Worm (Caenorhabditis elegans) whole organism, young adult: Measurements from ENCODE around the gene C03C10.2.

Experiments used
- B0035.1 ChIP-seq: sonication (generic microtip); optimal IDR thresholded peaks from 2 replicates; lab custom pipeline; 2016; ENCODE audit warnings: missing genetic modification characterization, mild to moderate bottlenecking, missing compliant biosample characterization, missing genotype, missing genetic modification reagents
- D2030.7 ChIP-seq: fragments of 200-800 bp; sonication (Bioruptor generic); IDR thresholded peaks from 2 replicates; pipeline ENCODE4 v1.3.6; 2022; ENCODE audit warnings: missing genetic modification reagents, missing genetic modification characterization, missing compliant biosample characterization
- F39B2.1 ChIP-seq: fragments of 200-800 bp; sonication (Bioruptor generic); IDR thresholded peaks from 2 replicates; pipeline ENCODE4 v1.3.6; 2022; ENCODE audit warnings: missing genetic modification reagents, missing genetic modification characterization, missing compliant biosample characterization
- F49E8.2 ChIP-seq: sonication (generic microtip); optimal IDR thresholded peaks from 3 replicates; lab custom pipeline; 2017; ENCODE audit warnings: missing genetic modification characterization, mild to moderate bottlenecking, missing compliant biosample characterization, antibody characterized with exemption, moderate library complexity; ENCODE audit not compliant: insufficient read depth
- T07F8.4 ChIP-seq: sonication (generic microtip); optimal IDR thresholded peaks from 2 replicates; lab custom pipeline; 2016; ENCODE audit warnings: mild to moderate bottlenecking, missing genetic modification characterization, moderate library complexity, missing compliant biosample characterization
- T26A5.8 ChIP-seq: sonication (generic microtip); optimal IDR thresholded peaks from 2 replicates; lab custom pipeline; 2016; ENCODE audit warnings: missing genetic modification characterization, missing compliant biosample characterization
- Y53F4B.3 ChIP-seq: fragments of 200-800 bp; sonication (Bioruptor generic); IDR thresholded peaks from 2 replicates; pipeline ENCODE4 v1.3.6; 2022; ENCODE audit warnings: missing genetic modification reagents, missing genetic modification characterization, missing compliant biosample characterization
- Y53G8AR.9 ChIP-seq: fragments of 200-800 bp; sonication (Bioruptor generic); conservative IDR thresholded peaks from 2 replicates; pipeline ENCODE4 v1.3.6; 2022; ENCODE audit warnings: missing genetic modification reagents, missing genetic modification characterization, missing compliant biosample characterization
- Y79H2A.3 ChIP-seq: fragments of 200-800 bp; sonication (Bioruptor generic); conservative IDR thresholded peaks from 2 replicates; pipeline ENCODE4 v1.3.6; 2022; ENCODE audit warnings: missing genetic modification reagents, missing genetic modification characterization, missing compliant biosample characterization
- akir-1 ChIP-seq: fragments of 200-800 bp; sonication (Bioruptor generic); optimal IDR thresholded peaks from 2 replicates; lab custom pipeline; 2018; ENCODE audit warnings: mild to moderate bottlenecking, missing genetic modification characterization, moderate library complexity, missing compliant biosample characterization
- attf-3 ChIP-seq: fragments of 200-800 bp; sonication (Bioruptor generic); conservative IDR thresholded peaks from 2 replicates; pipeline ENCODE4 v1.3.6; 2022; ENCODE audit warnings: missing genetic modification reagents, missing genetic modification characterization, missing compliant biosample characterization
- cebp-1 ChIP-seq, 2 experiments: fragments of 200-800 bp in 1 of 2; sonication (Bioruptor generic) in 1 of 2; sonication (generic microtip) in 1 of 2; IDR thresholded peaks in 1 of 2; optimal IDR thresholded peaks in 1 of 2; 2 replicates each; pipeline versions ENCODE4 v1.3.6 to Lab custom; 2017 to 2022; ENCODE audit warnings: missing compliant biosample characterization in 2 of 2, missing genetic modification characterization in 2 of 2, mild to moderate bottlenecking in 1 of 2, missing genetic modification reagents in 1 of 2, moderate library complexity in 1 of 2
- ceh-79 ChIP-seq: sonication (generic microtip); optimal IDR thresholded peaks from 2 replicates; lab custom pipeline; 2017; ENCODE audit warnings: mild to moderate bottlenecking, missing genetic modification characterization, missing compliant biosample characterization
- dpl-1 ChIP-seq: fragments of 150-350 bp; optimal IDR thresholded peaks from 2 replicates; lab custom pipeline; 2014; ENCODE audit warnings: missing biosample characterization, missing genetic modification reagents, missing genetic modification characterization
- ekl-4 ChIP-seq: fragments of 200-800 bp; sonication (Bioruptor generic); IDR thresholded peaks from 2 replicates; pipeline ENCODE4 v1.3.6; 2022; ENCODE audit warnings: missing genetic modification reagents, missing genetic modification characterization, missing compliant biosample characterization
- fkh-3 ChIP-seq: sonication (generic microtip); optimal IDR thresholded peaks from 2 replicates; lab custom pipeline; 2016; ENCODE audit warnings: mild to moderate bottlenecking, missing genetic modification characterization, missing compliant biosample characterization
- hmg-1.2 ChIP-seq: fragments of 200-800 bp; sonication (Bioruptor generic); IDR thresholded peaks from 2 replicates; pipeline ENCODE4 v1.3.6; 2022; ENCODE audit warnings: missing genetic modification reagents, missing genetic modification characterization, missing compliant biosample characterization
- hrde-1 ChIP-seq: sonication (generic microtip); optimal IDR thresholded peaks from 2 replicates; lab custom pipeline; 2016; ENCODE audit warnings: missing genetic modification characterization, mild to moderate bottlenecking, missing compliant biosample characterization, moderate library complexity, missing genotype, missing genetic modification reagents, borderline replicate concordance
- lag-1 ChIP-seq: fragments of 200-800 bp; sonication (Bioruptor generic); IDR thresholded peaks from 2 replicates; pipeline ENCODE4 v1.3.6; 2022; ENCODE audit warnings: missing genetic modification reagents, missing genetic modification characterization, missing compliant biosample characterization
- lin-54 ChIP-seq: fragments of 200-800 bp; sonication (Bioruptor generic); optimal IDR thresholded peaks from 2 replicates; lab custom pipeline; 2018; ENCODE audit warnings: mild to moderate bottlenecking, missing genetic modification characterization, missing compliant biosample characterization
- lsl-1 ChIP-seq: fragments of 200-800 bp; sonication (Bioruptor generic); optimal IDR thresholded peaks from 2 replicates; lab custom pipeline; 2018; ENCODE audit warnings: mild to moderate bottlenecking, missing genetic modification characterization, moderate library complexity, missing compliant biosample characterization
- mel-28 ChIP-seq: sonication (generic microtip); optimal IDR thresholded peaks from 2 replicates; lab custom pipeline; 2016; ENCODE audit warnings: borderline replicate concordance, mild to moderate bottlenecking, missing genetic modification characterization, missing compliant biosample characterization
- mxl-1 ChIP-seq: sonication (generic microtip); optimal IDR thresholded peaks from 2 replicates; lab custom pipeline; 2016; ENCODE audit warnings: missing genetic modification characterization, missing compliant biosample characterization
- nfya-1 ChIP-seq: sonication (generic microtip); optimal IDR thresholded peaks from 2 replicates; lab custom pipeline; 2017; ENCODE audit warnings: antibody characterized with exemption, missing compliant biosample characterization, missing genetic modification characterization, borderline replicate concordance; ENCODE audit not compliant: insufficient read depth
- nfyb-1 ChIP-seq: fragments of 200-800 bp; sonication (Bioruptor generic); IDR thresholded peaks from 2 replicates; pipeline ENCODE4 v1.3.6; 2022; ENCODE audit warnings: missing genetic modification reagents, missing genetic modification characterization, missing compliant biosample characterization
- nhr-120 ChIP-seq: fragments of 200-800 bp; sonication (Bioruptor generic); IDR thresholded peaks from 2 replicates; pipeline ENCODE4 v1.3.6; 2022; ENCODE audit warnings: missing genetic modification characterization, missing compliant biosample characterization
- nhr-179 ChIP-seq: sonication (generic microtip); optimal IDR thresholded peaks from 2 replicates; lab custom pipeline; 2016; ENCODE audit warnings: mild to moderate bottlenecking, missing genetic modification characterization, missing compliant biosample characterization
- sdz-38 ChIP-seq: sonication (generic microtip); optimal IDR thresholded peaks from 2 replicates; lab custom pipeline; 2016; ENCODE audit warnings: missing genotype, missing genetic modification characterization, missing compliant biosample characterization
- snpc-3.4 ChIP-seq: sonication (generic microtip); optimal IDR thresholded peaks from 2 replicates; lab custom pipeline; 2017; ENCODE audit warnings: missing genetic modification characterization, mild to moderate bottlenecking, missing compliant biosample characterization, antibody characterized with exemption, moderate library complexity, missing genotype, missing genetic modification reagents
- tbx-9 ChIP-seq: sonication (generic microtip); optimal IDR thresholded peaks from 2 replicates; lab custom pipeline; 2016; ENCODE audit warnings: borderline replicate concordance, missing genetic modification characterization, inconsistent platforms, missing compliant biosample characterization
- xnd-1 ChIP-seq: sonication (generic microtip); optimal IDR thresholded peaks from 2 replicates; lab custom pipeline; 2016; ENCODE audit warnings: missing genotype, missing genetic modification reagents, missing genetic modification characterization, missing compliant biosample characterization
- ztf-26 ChIP-seq: sonication (generic microtip); optimal IDR thresholded peaks from 2 replicates; lab custom pipeline; 2017; ENCODE audit warnings: missing genetic modification characterization, missing compliant biosample characterization
- ztf-3 ChIP-seq: fragments of 200-800 bp; sonication (Bioruptor generic); optimal IDR thresholded peaks from 2 replicates; lab custom pipeline; 2018; ENCODE audit warnings: mild to moderate bottlenecking, missing genetic modification characterization, missing compliant biosample characterization

Gene C03C10.2

ce11 chrIII:4113594-4113993 is 22.7 kb downstream of the C03C10.2 start:
- peak; percentile 37; the same call in 1 of the 2 replicates for TF ChIP-seq hmg-1.2 (GFP tag; lab: Robert Waterston, UW)
- TF ChIP-seq sdz-38 = no peak

ce11 chrIII:4115085-4115484 is 24.2 kb downstream of the C03C10.2 start, which contains the start of gene unc-103:
unc-103 (plus strand) TSS chrIII:4115385.
- TF ChIP-seq Y53G8AR.9 (GFP tag; lab: Robert Waterston, UW) = no peak
- no peak for TF ChIP-seq ztf-3 (GFP tag; lab: Kevin White, UChicago)
- no peak for TF ChIP-seq attf-3 (GFP tag; lab: Robert Waterston, UW)
- TF ChIP-seq xnd-1 (tag; lab: Kevin White, UChicago) = no peak
- TF ChIP-seq fkh-3 (tag; lab: Kevin White, UChicago) = no peak
- TF ChIP-seq D2030.7 (GFP tag; lab: Robert Waterston, UW) = no peak
- no peak for TF ChIP-seq ceh-79 (tag; lab: Kevin White, UChicago)
- TF ChIP-seq T26A5.8 (tag; lab: Kevin White, UChicago) = no peak
- TF ChIP-seq lag-1 (GFP tag; lab: Robert Waterston, UW) = no peak

ce11 chrIII:4119736-4120135 is 28.9 kb downstream of the C03C10.2 start:
- TF ChIP-seq T26A5.8 (tag; lab: Kevin White, UChicago) (no peak), lsl-1 (GFP tag; lab: Kevin White, UChicago) (no peak)
- TF ChIP-seq, all 124 proteins: peak for 0

ce11 chrIII:4120386-4120785 is 29.5 kb downstream of the C03C10.2 start:
- TF ChIP-seq nfya-1 (tag; lab: Kevin White, UChicago) (no peak), lin-54 (GFP tag; lab: Kevin White, UChicago) (no peak), nfyb-1 (GFP tag; lab: Robert Waterston, UW) (peak; percentile 55; the same call in 1 of the 2 replicates), nhr-179 (tag; lab: Kevin White, UChicago) (no peak), mel-28 (tag; lab: Kevin White, UChicago) (no peak)

ce11 chrIII:4123277-4123676 is 32.4 kb downstream of the C03C10.2 start:
- TF ChIP-seq nfyb-1 (GFP tag; lab: Robert Waterston, UW) (no peak), cebp-1 (GFP tag; IDR thresholded peaks at IDR 0.05; lab: Robert Waterston, UW) (no peak), cebp-1 (tag; optimal IDR thresholded peaks at IDR 0.05; lab: Kevin White, UChicago) (no peak), Y79H2A.3 (GFP tag; lab: Robert Waterston, UW) (no peak), mxl-1 (tag; lab: Kevin White, UChicago) (no peak), Y53F4B.3 (no peak), ztf-26 (no peak), ekl-4 (no peak), dpl-1 (GFP tag; lab: Kevin White, UChicago) (no peak), ztf-3 (GFP tag; lab: Kevin White, UChicago) (no peak), T26A5.8 (tag; lab: Kevin White, UChicago) (no peak), nhr-120 (GFP tag; lab: Robert Waterston, UW) (no peak), snpc-3.4 (no peak), F39B2.1 (GFP tag; lab: Robert Waterston, UW) (no peak), akir-1 (GFP tag; lab: Kevin White, UChicago) (no peak), T07F8.4 (tag; lab: Kevin White, UChicago) (no peak), ceh-79 (tag; lab: Kevin White, UChicago) (no peak), tbx-9 (no peak), B0035.1 (tag; lab: Kevin White, UChicago) (no peak), F49E8.2 (tag; lab: Kevin White, UChicago) (no peak), hrde-1 (no peak)
- TF ChIP-seq, all 124 proteins: peak for 0
